Fruit fly (Drosophila melanogaster) whole organism, embryonic: ENCODE results near the gene CheB38c.

Source experiments
- Atf-2 ChIP-seq: fragments of 200-800 bp; sonication (Bioruptor generic); optimal IDR thresholded peaks from 2 replicates; lab custom pipeline; 2016; ENCODE audit warnings: missing biosample characterization, missing genetic modification characterization
- Awh ChIP-seq: fragments of 200-800 bp; sonication (Bioruptor generic); IDR thresholded peaks from 2 replicates; pipeline ENCODE4, ENCODE4 v1.3.6; 2022; ENCODE audit warnings: missing biosample characterization, missing genetic modification characterization
- B-H2 ChIP-seq: fragments of 200-800 bp; sonication (Bioruptor generic); optimal IDR thresholded peaks from 2 replicates; lab custom pipeline; 2018; ENCODE audit warnings: missing biosample characterization, mild to moderate bottlenecking, missing genetic modification characterization
- BtbVII ChIP-seq: fragments of 200-800 bp; sonication (Bioruptor generic); optimal IDR thresholded peaks from 3 replicates; lab custom pipeline; 2017; ENCODE audit warnings: missing biosample characterization, mild to moderate bottlenecking, missing genetic modification characterization
- CG10654 ChIP-seq: fragments of 200-800 bp; sonication (Bioruptor generic); optimal IDR thresholded peaks from 2 replicates; lab custom pipeline; 2016; ENCODE audit warnings: missing biosample characterization, missing genetic modification characterization
- CG11695 ChIP-seq: fragments of 200-800 bp; sonication (Bioruptor generic); IDR thresholded peaks from 3 replicates; pipeline ENCODE4 v1.3.6; 2022; ENCODE audit warnings: missing biosample characterization, missing genetic modification characterization
- CG13296 ChIP-seq: fragments of 200-800 bp; sonication (Bioruptor generic); optimal IDR thresholded peaks from 3 replicates; lab custom pipeline; 2018; ENCODE audit warnings: missing biosample characterization, mild to moderate bottlenecking, missing genetic modification characterization
- CG15011 ChIP-seq: fragments of 200-800 bp; sonication (Bioruptor generic); optimal IDR thresholded peaks from 3 replicates; lab custom pipeline; 2018; ENCODE audit warnings: missing biosample characterization, mild to moderate bottlenecking, missing genetic modification characterization
- CG15479 ChIP-seq: fragments of 200-800 bp; sonication (Bioruptor generic); optimal IDR thresholded peaks from 3 replicates; lab custom pipeline; 2019; ENCODE audit warnings: missing biosample characterization, mild to moderate bottlenecking, missing genetic modification characterization, moderate library complexity
- CG1602 ChIP-seq: fragments of 200-800 bp; sonication (Bioruptor generic); optimal IDR thresholded peaks from 3 replicates; lab custom pipeline; 2016; ENCODE audit warnings: missing biosample characterization, missing genetic modification characterization
- CG18599 ChIP-seq: fragments of 200-800 bp; sonication (Bioruptor generic); optimal IDR thresholded peaks from 3 replicates; lab custom pipeline; 2017; ENCODE audit warnings: missing biosample characterization, missing genetic modification characterization, mild to moderate bottlenecking, moderate library complexity, missing genetic modification reagents
- CG2116 ChIP-seq: fragments of 200-800 bp; sonication (Bioruptor generic); optimal IDR thresholded peaks from 3 replicates; lab custom pipeline; 2018; ENCODE audit warnings: missing biosample characterization, mild to moderate bottlenecking, missing genetic modification characterization
- CG2712 ChIP-seq: fragments of 200-800 bp; optimal IDR thresholded peaks from 3 replicates; lab custom pipeline; 2019; ENCODE audit warnings: missing biosample characterization, mild to moderate bottlenecking, missing genetic modification characterization, moderate library complexity
- CG2889 ChIP-seq: fragments of 200-800 bp; sonication (Bioruptor generic); IDR thresholded peaks from 3 replicates; pipeline ENCODE4 v1.3.6; 2022; ENCODE audit warnings: missing biosample characterization, missing genetic modification characterization
- CG32532 ChIP-seq: fragments of 200-800 bp; sonication (Bioruptor generic); IDR thresholded peaks from 2 replicates; pipeline ENCODE4 v1.3.6; 2022; ENCODE audit warnings: missing biosample characterization, missing genetic modification characterization
- CG4282 ChIP-seq: fragments of 200-800 bp; sonication (Bioruptor generic); optimal IDR thresholded peaks from 2 replicates; lab custom pipeline; 2016; ENCODE audit warnings: missing biosample characterization, missing genetic modification characterization
- CG8281 ChIP-seq: fragments of 200-800 bp; sonication (Bioruptor generic); optimal IDR thresholded peaks from 2 replicates; lab custom pipeline; 2018; ENCODE audit warnings: missing biosample characterization, mild to moderate bottlenecking, missing genetic modification characterization, moderate library complexity
- CG8944 ChIP-seq: fragments of 200-800 bp; sonication (Bioruptor generic); optimal IDR thresholded peaks from 3 replicates; lab custom pipeline; 2016; ENCODE audit warnings: missing biosample characterization, missing genetic modification characterization
- CG9797 ChIP-seq: fragments of 200-800 bp; sonication (Bioruptor generic); optimal IDR thresholded peaks from 3 replicates; lab custom pipeline; 2018; ENCODE audit warnings: missing biosample characterization, mild to moderate bottlenecking, missing genetic modification characterization
- CG9817 ChIP-seq: fragments of 200-800 bp; sonication (Bioruptor generic); optimal IDR thresholded peaks from 2 replicates; lab custom pipeline; 2018; ENCODE audit warnings: missing biosample characterization, mild to moderate bottlenecking, missing genetic modification characterization, moderate library complexity
- CTCF ChIP-seq: fragments of 200-800 bp; sonication (Bioruptor generic); optimal IDR thresholded peaks from 2 replicates; lab custom pipeline; 2017; ENCODE audit warnings: missing biosample characterization, mild to moderate bottlenecking, missing genetic modification characterization, moderate library complexity
- Dp ChIP-seq: fragments of 200-800 bp; sonication (Bioruptor generic); optimal IDR thresholded peaks from 2 replicates; lab custom pipeline; 2018; ENCODE audit warnings: missing biosample characterization, mild to moderate bottlenecking, missing genetic modification characterization, moderate library complexity
- Drgx ChIP-seq: fragments of 200-800 bp; sonication (Bioruptor generic); IDR thresholded peaks from 2 replicates; pipeline ENCODE4 v1.3.6; 2022; ENCODE audit warnings: missing biosample characterization, missing genetic modification characterization
- Ets65A ChIP-seq: fragments of 200-800 bp; sonication (Bioruptor generic); peaks from one replicate; lab custom pipeline; 2016; ENCODE audit warnings: missing biosample characterization, missing genetic modification characterization
- HLH3B ChIP-seq: fragments of 200-800 bp; sonication (Bioruptor generic); IDR thresholded peaks from 2 replicates; pipeline ENCODE4 v1.3.6; 2022; ENCODE audit warnings: missing biosample characterization, missing genetic modification characterization
- Jarid2 ChIP-seq: fragments of 200-800 bp; sonication (Bioruptor generic); optimal IDR thresholded peaks from 3 replicates; lab custom pipeline; 2017; ENCODE audit warnings: mild to moderate bottlenecking, missing biosample characterization, missing genetic modification reagents, missing genetic modification characterization
- Mes4 ChIP-seq: fragments of 200-800 bp; sonication (Bioruptor generic); optimal IDR thresholded peaks from 2 replicates; lab custom pipeline; 2016; ENCODE audit warnings: missing biosample characterization, missing genetic modification characterization
- Myb ChIP-seq: fragments of 200-800 bp; sonication (Bioruptor generic); optimal IDR thresholded peaks from 2 replicates; lab custom pipeline; 2016; ENCODE audit warnings: missing biosample characterization, missing genetic modification characterization
- NC2β ChIP-seq: fragments of 200-800 bp; sonication (Bioruptor generic); optimal IDR thresholded peaks from 2 replicates; lab custom pipeline; 2016; ENCODE audit warnings: missing biosample characterization, missing genetic modification characterization
- Sin3A ChIP-seq: fragments of >200 bp; optimal IDR thresholded peaks from 2 replicates; lab custom pipeline; 2018
- Vsx1 ChIP-seq: fragments of 200-800 bp; sonication (Bioruptor generic); optimal IDR thresholded peaks from 2 replicates; lab custom pipeline; 2017; ENCODE audit warnings: missing biosample characterization, mild to moderate bottlenecking, missing genetic modification characterization, missing genetic modification reagents
- Xrp1 ChIP-seq: fragments of 200-800 bp; sonication (Bioruptor generic); IDR thresholded peaks from 2 replicates; pipeline ENCODE4 v1.3.6; 2022; ENCODE audit warnings: missing biosample characterization, missing genetic modification characterization
- aop ChIP-seq: fragments of 200-800 bp; sonication (Bioruptor generic); IDR thresholded peaks from 2 replicates; pipeline ENCODE4 v1.3.6; 2022; ENCODE audit warnings: missing biosample characterization, missing genetic modification characterization
- caup ChIP-seq: fragments of 200-800 bp; sonication (Bioruptor generic); optimal IDR thresholded peaks from 3 replicates; lab custom pipeline; 2017; ENCODE audit warnings: missing biosample characterization, mild to moderate bottlenecking, missing genetic modification characterization, moderate library complexity; ENCODE audit not compliant: severe bottlenecking
- cg ChIP-seq: fragments of 200-800 bp; sonication (Bioruptor generic); optimal IDR thresholded peaks from 3 replicates; lab custom pipeline; 2019; ENCODE audit warnings: missing biosample characterization, mild to moderate bottlenecking, missing genetic modification characterization, moderate library complexity
- da ChIP-seq: fragments of 200-800 bp; sonication (Bioruptor generic); optimal IDR thresholded peaks from 2 replicates; lab custom pipeline; 2016; ENCODE audit warnings: missing biosample characterization, missing genetic modification characterization
- dimm ChIP-seq: fragments of 200-800 bp; sonication (Bioruptor generic); IDR thresholded peaks from 2 replicates; pipeline ENCODE4 v1.3.6; 2022; ENCODE audit warnings: missing biosample characterization, missing genetic modification characterization
- dmrt99B ChIP-seq: fragments of 200-800 bp; sonication (Bioruptor generic); optimal IDR thresholded peaks from 2 replicates; lab custom pipeline; 2018; ENCODE audit warnings: missing biosample characterization, mild to moderate bottlenecking, missing genetic modification characterization, moderate library complexity
- dpn ChIP-seq, 2 experiments: fragments of 200-800 bp; sonication (Bioruptor generic); optimal IDR thresholded peaks; 3 replicates each; lab custom pipeline; 2016; ENCODE audit warnings: missing biosample characterization in 2 of 2, missing genetic modification characterization in 2 of 2
- emc ChIP-seq: fragments of 200-800 bp; sonication (Bioruptor generic); optimal IDR thresholded peaks from 2 replicates; lab custom pipeline; 2016; ENCODE audit warnings: missing biosample characterization, missing genetic modification characterization
- hbn ChIP-seq: fragments of 200-800 bp; sonication (Bioruptor generic); IDR thresholded peaks from 2 replicates; pipeline ENCODE4 v1.3.6; 2022; ENCODE audit warnings: missing biosample characterization, missing genetic modification characterization; ENCODE audit not compliant: partially characterized antibody
- nerfin-1 ChIP-seq: fragments of 200-800 bp; sonication (Bioruptor generic); optimal IDR thresholded peaks from 3 replicates; lab custom pipeline; 2019; ENCODE audit warnings: missing biosample characterization, mild to moderate bottlenecking, missing genetic modification characterization, moderate library complexity
- nerfin-2 ChIP-seq: fragments of 200-800 bp; sonication (Bioruptor generic); IDR thresholded peaks from 2 replicates; pipeline ENCODE4 v1.3.6; 2022; ENCODE audit warnings: missing biosample characterization, missing genetic modification characterization; ENCODE audit not compliant: partially characterized antibody
- odd ChIP-seq: fragments of 200-800 bp; sonication (Bioruptor generic); optimal IDR thresholded peaks from 2 replicates; lab custom pipeline; 2017; ENCODE audit warnings: missing biosample characterization, mild to moderate bottlenecking, missing genetic modification characterization
- pum ChIP-seq: fragments of 200-800 bp; sonication (Bioruptor generic); optimal IDR thresholded peaks from 2 replicates; lab custom pipeline; 2016; ENCODE audit warnings: missing biosample characterization, missing genetic modification characterization
- schlank ChIP-seq: fragments of 200-800 bp; sonication (Bioruptor generic); optimal IDR thresholded peaks from 2 replicates; lab custom pipeline; 2018; ENCODE audit warnings: missing biosample characterization, mild to moderate bottlenecking, missing genetic modification characterization
- slbo ChIP-seq: fragments of 200-800 bp; sonication (Bioruptor generic); IDR thresholded peaks from 2 replicates; pipeline ENCODE4 v1.3.6; 2022; ENCODE audit warnings: missing biosample characterization, missing genetic modification characterization
- tll ChIP-seq, 2 experiments: fragments of 200-800 bp in 1 of 2; fragments of >200 bp in 1 of 2; sonication (Bioruptor generic) in 1 of 2; optimal IDR thresholded peaks; 2 replicates each; lab custom pipeline; 2017 to 2019; ENCODE audit warnings: missing biosample characterization in 2 of 2, missing genetic modification characterization in 2 of 2, mild to moderate bottlenecking in 1 of 2, moderate library complexity in 1 of 2
- unc-4 ChIP-seq: fragments of 200-800 bp; sonication (Bioruptor generic); IDR thresholded peaks from 2 replicates; pipeline ENCODE4 v1.3.6; 2022; ENCODE audit warnings: missing biosample characterization, missing genetic modification characterization; ENCODE audit not compliant: partially characterized antibody
- vvl ChIP-seq: fragments of 200-800 bp; sonication (Bioruptor generic); IDR thresholded peaks from 2 replicates; pipeline ENCODE4 v1.3.6; 2022; ENCODE audit warnings: missing biosample characterization, missing genetic modification characterization

Gene CheB38c

dm6 chr2L:20796758-20797514 is 23.7 kb downstream of the CheB38c start, which contains the start of gene vari (continued):
- TF ChIP-seq tll (GFP tag; optimal IDR thresholded peaks at IDR 0.05; lab: Kevin White, UChicago) (no peak), CG8281 (no peak), NC2β (GFP tag; lab: Kevin White, UChicago) (no peak), CG8944 (GFP tag; lab: Kevin White, UChicago) (no peak), dimm (GFP tag; lab: Robert Waterston, UW) (no peak), CG15479 (no peak), vvl (GFP tag; lab: Robert Waterston, UW) (peak; percentile 33; the same call in 1 of the 2 replicates), Xrp1 (GFP tag; lab: Robert Waterston, UW) (no peak), CG11695 (GFP tag; lab: Robert Waterston, UW) (no peak), CG9797 (GFP tag; lab: Kevin White, UChicago) (no peak), CG32532 (GFP tag; lab: Robert Waterston, UW) (no peak), cg (GFP tag; lab: Kevin White, UChicago) (no peak), Awh (GFP tag; lab: Robert Waterston, UW) (no peak; the same call in 1 of the 2 replicates), CG18599 (GFP tag; lab: Kevin White, UChicago) (peak; percentile 7), Myb (peak; percentile 40), CG13296 (GFP tag; lab: Kevin White, UChicago) (peak; percentile 26), CG2116 (GFP tag; lab: Kevin White, UChicago) (peak; percentile 60), aop (GFP tag; lab: Robert Waterston, UW) (no peak), HLH3B (no peak), Ets65A (no peak), emc (GFP tag; lab: Kevin White, UChicago) (no peak), nerfin-1 (tag; lab: Kevin White, UChicago) (no peak), Jarid2 (GFP tag; lab: Kevin White, UChicago) (peak; percentile 84), CTCF (GFP tag; lab: Kevin White, UChicago) (peak; percentile 76), dpn (GFP tag; optimal IDR thresholded peaks at IDR 0.05; lab: Kevin White, UChicago) (no peak), da (no peak), pum (GFP tag; lab: Kevin White, UChicago) (no peak), slbo (GFP tag; lab: Robert Waterston, UW) (no peak), Vsx1 (GFP tag; lab: Kevin White, UChicago) (no peak), CG1602 (GFP tag; lab: Kevin White, UChicago) (no peak), CG2712 (tag; lab: Kevin White, UChicago) (no peak), Dp (GFP tag; lab: Kevin White, UChicago) (peak; percentile 76), Atf-2 (GFP tag; lab: Kevin White, UChicago) (no peak), CG9817 (peak; percentile 7), Mes4 (GFP tag; lab: Kevin White, UChicago) (no peak), Drgx (GFP tag; lab: Robert Waterston, UW) (no peak), caup (peak; percentile 19), CG15011 (no peak), nerfin-2 (GFP tag; lab: Robert Waterston, UW) (0 out of 2 replicates have a peak, but pooled peaks have one; percentile 26), Sin3A (lab: Kevin White, UChicago) (no peak), schlank (no peak), unc-4 (GFP tag; lab: Robert Waterston, UW) (peak; percentile 31; the same call in 1 of the 2 replicates), odd (GFP tag; lab: Kevin White, UChicago) (no peak), CG2889 (GFP tag; lab: Robert Waterston, UW) (no peak), B-H2 (GFP tag; lab: Kevin White, UChicago) (peak; percentile 55), hbn (no peak), dmrt99B (no peak), CG10654 (GFP tag; lab: Kevin White, UChicago) (no peak), BtbVII (peak; percentile 1), CG4282 (no peak)
